Fruit fly (Drosophila melanogaster) Kc167 (cell line): ENCODE results near the gene Fas3.

ENCODE experiments used
- Myc ChIP-seq: fragments of >200 bp; optimal IDR thresholded peaks from 2 replicates; lab custom pipeline; 2017; ENCODE audit warnings: missing external identifiers
- Sin3A ChIP-seq: fragments of >200 bp; optimal IDR thresholded peaks from 2 replicates; lab custom pipeline; 2018; ENCODE audit warnings: missing external identifiers
- h ChIP-seq: fragments of >200 bp; optimal IDR thresholded peaks from 3 replicates; lab custom pipeline; 2018; ENCODE audit warnings: missing external identifiers
- insv ChIP-seq: fragments of >200 bp; optimal IDR thresholded peaks from 3 replicates; lab custom pipeline; 2018; ENCODE audit warnings: missing external identifiers
- psq ChIP-seq: fragments of >200 bp; optimal IDR thresholded peaks from 2 replicates; lab custom pipeline; 2017; ENCODE audit warnings: missing external identifiers
- ttk ChIP-seq: sonication (Bioruptor generic); optimal IDR thresholded peaks from 2 replicates; lab custom pipeline; 2017; ENCODE audit warnings: missing external identifiers

DNA sequence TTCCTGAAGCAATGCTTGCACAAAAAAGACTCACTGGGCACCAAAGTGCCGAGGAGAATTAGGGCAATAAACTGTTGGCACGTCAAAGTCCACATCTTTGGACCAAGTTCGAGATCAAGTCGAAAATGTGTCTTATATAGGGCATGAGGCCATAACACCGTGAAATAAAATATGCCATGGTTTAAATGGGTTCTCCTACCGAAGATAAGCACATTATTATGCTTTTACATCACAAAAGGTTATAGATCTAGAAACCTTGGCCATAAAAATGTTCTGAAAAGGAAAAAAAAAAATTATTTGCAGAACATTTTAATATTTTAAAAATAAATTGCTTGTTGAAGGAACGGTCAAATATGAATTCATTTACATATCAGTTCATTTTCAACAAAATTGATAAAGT is 39.0 kb downstream of the Fas3 start, which contains the start of gene Acp36DE:
- TF ChIP-seq Myc (lab: Kevin White, UChicago): no peak
- no peak for TF ChIP-seq psq (lab: Kevin White, UChicago)
- TF ChIP-seq ttk (lab: Kevin White, UChicago): no peak
- TF ChIP-seq h (lab: Kevin White, UChicago): no peak
- no peak for TF ChIP-seq insv
- no peak for TF ChIP-seq Sin3A (lab: Kevin White, UChicago)
